Worm (Caenorhabditis elegans) whole organism, L4 larva: ENCODE measurements around the gene Y17G9B.4.

Experiments used
- Y105C5A.15 ChIP-seq: fragments of 200-800 bp; sonication (Bioruptor generic); IDR thresholded peaks from 2 replicates; pipeline ENCODE4 v1.3.6; 2022; ENCODE audit warnings: missing genetic modification characterization, missing compliant biosample characterization
- Y5F2A.4 ChIP-seq: fragments of 200-800 bp; sonication (Bioruptor generic); optimal IDR thresholded peaks from 2 replicates; lab custom pipeline; 2018; ENCODE audit warnings: mild to moderate bottlenecking, missing genetic modification characterization, missing compliant biosample characterization
- ama-1 ChIP-seq: fragments of 150-350 bp; optimal IDR thresholded peaks from 2 replicates; lab custom pipeline; 2014; ENCODE audit warnings: inconsistent platforms, mixed read lengths
- ceh-28 ChIP-seq: fragments of 150-350 bp; optimal IDR thresholded peaks from 2 replicates; lab custom pipeline; 2014; ENCODE audit warnings: missing biosample characterization, missing genetic modification reagents, missing genetic modification characterization
- ceh-32 ChIP-seq: sonication (generic microtip); optimal IDR thresholded peaks from 2 replicates; lab custom pipeline; 2016; ENCODE audit warnings: mild to moderate bottlenecking, missing genetic modification characterization, missing compliant biosample characterization; ENCODE audit not compliant: poor library complexity
- daf-16 ChIP-seq, 3 experiments: sonication (generic microtip); optimal IDR thresholded peaks; 2 replicates each; lab custom pipeline; 2016 to 2017; ENCODE audit warnings: missing genetic modification characterization in 3 of 3, missing genetic modification reagents in 3 of 3, mild to moderate bottlenecking in 2 of 3, missing compliant biosample characterization in 2 of 3, missing biosample characterization in 1 of 3, moderate library complexity in 1 of 3
- dpl-1 ChIP-seq: fragments of 150-350 bp; optimal IDR thresholded peaks from 2 replicates; lab custom pipeline; 2014; ENCODE audit warnings: missing biosample characterization, missing genetic modification reagents, missing genetic modification characterization
- duxl-1 ChIP-seq: sonication (generic microtip); optimal IDR thresholded peaks from 2 replicates; lab custom pipeline; 2016; ENCODE audit warnings: mild to moderate bottlenecking, missing genetic modification characterization, moderate library complexity, missing compliant biosample characterization; ENCODE audit not compliant: poor library complexity
- dve-1 ChIP-seq: sonication (generic microtip); optimal IDR thresholded peaks from 2 replicates; lab custom pipeline; 2017; ENCODE audit warnings: antibody characterized with exemption, mild to moderate bottlenecking, missing genetic modification characterization, missing compliant biosample characterization; ENCODE audit not compliant: insufficient read depth
- fos-1 ChIP-seq: fragments of 150-350 bp; optimal IDR thresholded peaks from 2 replicates; lab custom pipeline; 2014; ENCODE audit warnings: missing biosample characterization, missing genetic modification characterization
- hlh-30 ChIP-seq: sonication (generic microtip); optimal IDR thresholded peaks from 2 replicates; lab custom pipeline; 2017; ENCODE audit warnings: antibody characterized with exemption, mild to moderate bottlenecking, missing genetic modification characterization, missing compliant biosample characterization; ENCODE audit not compliant: insufficient read depth
- lim-7 ChIP-seq: fragments of 200-800 bp; sonication (Bioruptor generic); IDR thresholded peaks from 2 replicates; pipeline ENCODE4 v1.3.6; 2022; ENCODE audit warnings: missing genetic modification characterization, missing compliant biosample characterization
- lin-13 ChIP-seq: fragments of 150-350 bp; optimal IDR thresholded peaks from 2 replicates; lab custom pipeline; 2014; ENCODE audit warnings: missing biosample characterization, missing genetic modification reagents, missing genetic modification characterization
- lin-38 ChIP-seq: fragments of 200-800 bp; sonication (Bioruptor generic); IDR thresholded peaks from 2 replicates; pipeline ENCODE4 v1.3.6; 2022; ENCODE audit warnings: missing genetic modification reagents, missing genetic modification characterization, missing compliant biosample characterization
- lsy-2 ChIP-seq, 2 experiments: fragments of 150-350 bp in 1 of 2; sonication (generic microtip) in 1 of 2; optimal IDR thresholded peaks; 2 replicates each; lab custom pipeline; 2014 to 2017; ENCODE audit warnings: missing biosample characterization in 2 of 2, missing genetic modification characterization in 2 of 2
- madf-9 ChIP-seq: fragments of 200-800 bp; sonication (Bioruptor generic); conservative IDR thresholded peaks from 2 replicates; pipeline ENCODE4 v1.3.6; 2022; ENCODE audit warnings: missing genetic modification reagents, missing genetic modification characterization, missing compliant biosample characterization
- mep-1 ChIP-seq: fragments of 150-350 bp; sonication (generic microtip); optimal IDR thresholded peaks from 3 replicates; lab custom pipeline; 2014; ENCODE audit warnings: missing biosample characterization, missing genetic modification characterization
- mes-2 ChIP-seq: sonication (generic microtip); optimal IDR thresholded peaks from 2 replicates; lab custom pipeline; 2016; ENCODE audit warnings: missing genotype, mild to moderate bottlenecking, missing genetic modification characterization, missing compliant biosample characterization; ENCODE audit not compliant: poor library complexity, severe bottlenecking
- nhr-10 ChIP-seq: fragments of 150-350 bp; optimal IDR thresholded peaks from 2 replicates; lab custom pipeline; 2014; ENCODE audit warnings: missing biosample characterization, missing genetic modification characterization
- nhr-25 ChIP-seq: sonication (generic microtip); optimal IDR thresholded peaks from 2 replicates; lab custom pipeline; 2017; ENCODE audit warnings: missing genetic modification characterization, mild to moderate bottlenecking, missing compliant biosample characterization, antibody characterized with exemption, moderate library complexity, borderline replicate concordance; ENCODE audit not compliant: insufficient read depth
- nhr-77 ChIP-seq: fragments of 150-350 bp; optimal IDR thresholded peaks from 2 replicates; lab custom pipeline; 2014; ENCODE audit warnings: missing biosample characterization, missing genetic modification characterization
- rbr-2 ChIP-seq: sonication (generic microtip); optimal IDR thresholded peaks from 2 replicates; lab custom pipeline; 2016; ENCODE audit warnings: missing genotype, missing genetic modification characterization, missing compliant biosample characterization
- skn-1 ChIP-seq: fragments of 150-350 bp; optimal IDR thresholded peaks from 2 replicates; lab custom pipeline; 2014; ENCODE audit warnings: missing biosample characterization, missing genetic modification characterization
- tra-1 ChIP-seq: fragments of 200-800 bp; sonication (Bioruptor generic); IDR thresholded peaks from 2 replicates; pipeline ENCODE4 v1.3.6; 2022; ENCODE audit warnings: missing genetic modification reagents, missing genetic modification characterization, missing compliant biosample characterization
- unc-130 ChIP-seq: sonication (generic microtip); optimal IDR thresholded peaks from 2 replicates; lab custom pipeline; 2016; ENCODE audit warnings: missing genetic modification reagents, missing genetic modification characterization, missing compliant biosample characterization
- ztf-11 ChIP-seq: fragments of 150-350 bp; optimal IDR thresholded peaks from 2 replicates; lab custom pipeline; 2014; ENCODE audit warnings: missing biosample characterization, missing genetic modification characterization

Y17G9B.4 gene

ce11 chrIV:4795111-4795510 is 43.2 kb downstream of the Y17G9B.4 start (continued):
- TF ChIP-seq ztf-11: no peak

ce11 chrIV:4799114-4799513 is 47.2 kb downstream of the Y17G9B.4 start, which contains the start of gene eor-1:
TSS of gene eor-1 (minus strand) at chrIV:4799178.
- TF ChIP-seq nhr-10 (tag; lab: Kevin White, UChicago) (no peak), lin-13 (no peak), ztf-11 (no peak), mep-1 (peak; percentile 60), duxl-1 (tag; lab: Kevin White, UChicago) (no peak), lin-38 (peak; percentile 93), ceh-28 (peak; percentile 7), dve-1 (tag; lab: Kevin White, UChicago) (peak; percentile 29), lsy-2 (tag; optimal IDR thresholded peaks at IDR 0.05; lab: Kevin White, UChicago) (peak in 1 of 2 experiments; percentile 75), rbr-2 (tag; lab: Kevin White, UChicago) (peak; percentile 44), unc-130 (GFP tag; lab: Kevin White, UChicago) (peak; percentile 22), skn-1 (no peak), fos-1 (tag; lab: Kevin White, UChicago) (no peak), dpl-1 (GFP tag; lab: Kevin White, UChicago) (peak; percentile 33), ceh-32 (tag; lab: Kevin White, UChicago) (no peak), nhr-77 (tag; lab: Kevin White, UChicago) (peak; percentile 53), nhr-25 (peak; percentile 48), ama-1 (lab: Kevin White, UChicago) (peak; percentile 20), mes-2 (tag; lab: Kevin White, UChicago) (peak; percentile 67), daf-16 (GFP tag; optimal IDR thresholded peaks at IDR 0.05; lab: Kevin White, UChicago) (no peak), daf-16 (tag; optimal IDR thresholded peaks at IDR 0.05; lab: Kevin White, UChicago) (peak; percentile 29), hlh-30 (tag; lab: Kevin White, UChicago) (peak; percentile 8)

DNA sequence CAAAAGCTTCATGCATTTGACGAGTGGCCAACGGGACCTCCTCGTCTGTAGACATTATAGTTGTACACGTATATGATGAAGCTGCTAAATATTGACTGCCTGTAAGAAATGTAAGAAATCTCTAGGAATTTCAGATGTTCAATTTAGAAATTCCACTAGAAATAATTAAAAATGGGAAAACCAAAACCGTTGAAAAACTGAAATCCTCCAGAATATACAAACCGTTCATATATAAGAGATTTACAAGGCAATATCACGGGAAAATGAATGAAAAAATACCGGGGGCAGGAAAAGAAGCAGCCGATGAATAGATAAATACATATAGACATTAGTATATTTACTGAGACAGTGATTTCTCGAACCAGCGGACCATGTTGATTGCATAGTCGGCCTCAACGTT is 50.6 kb downstream of the Y17G9B.4 start, which contains the start of gene dpf-7:
TSS of gene dpf-7 (minus strand) at position 101 of the 400 bp plus-strand sequence.
- TF ChIP-seq madf-9 (no peak), lim-7 (GFP tag; lab: Robert Waterston, UW) (no peak), hlh-30 (tag; lab: Kevin White, UChicago) (no peak), Y105C5A.15 (GFP tag; lab: Robert Waterston, UW) (no peak), lin-38 (peak; percentile 22; the same call in 1 of the 2 replicates), tra-1 (GFP tag; lab: Robert Waterston, UW) (no peak), duxl-1 (tag; lab: Kevin White, UChicago) (no peak), Y5F2A.4 (GFP tag; lab: Kevin White, UChicago) (no peak)
